Worm (Caenorhabditis elegans) whole organism, young adult: ENCODE data around the gene oac-30.

Experiments used
- B0035.1 ChIP-seq: sonication (generic microtip); optimal IDR thresholded peaks from 2 replicates; lab custom pipeline; 2016; ENCODE audit warnings: missing genetic modification characterization, mild to moderate bottlenecking, missing compliant biosample characterization, missing genotype, missing genetic modification reagents
- ama-1 ChIP-seq, 3 experiments: fragments of 150-350 bp in 1 of 3; sonication (generic microtip) in 2 of 3; optimal IDR thresholded peaks; 2 replicates each; lab custom pipeline; 2014 to 2018; ENCODE audit warnings: missing biosample characterization in 2 of 3, missing genetic modification characterization in 2 of 3, missing genetic modification reagents in 2 of 3
- die-1 ChIP-seq: sonication (generic microtip); optimal IDR thresholded peaks from 2 replicates; lab custom pipeline; 2016; ENCODE audit warnings: missing genotype, mild to moderate bottlenecking, missing genetic modification characterization, missing compliant biosample characterization
- dpff-1 ChIP-seq: sonication (generic microtip); optimal IDR thresholded peaks from 2 replicates; lab custom pipeline; 2017; ENCODE audit warnings: mild to moderate bottlenecking, missing genetic modification characterization, missing compliant biosample characterization
- efl-1 ChIP-seq: fragments of 150-350 bp; optimal IDR thresholded peaks from 2 replicates; lab custom pipeline; 2014; ENCODE audit warnings: missing biosample characterization, missing genetic modification reagents, missing genetic modification characterization
- nfyb-1 ChIP-seq: fragments of 200-800 bp; sonication (Bioruptor generic); IDR thresholded peaks from 2 replicates; pipeline ENCODE4 v1.3.6; 2022; ENCODE audit warnings: missing genetic modification reagents, missing genetic modification characterization, missing compliant biosample characterization
- snpc-1.3 ChIP-seq: sonication (generic microtip); optimal IDR thresholded peaks from 2 replicates; lab custom pipeline; 2017; ENCODE audit warnings: missing genetic modification characterization, mild to moderate bottlenecking, missing compliant biosample characterization, antibody characterized with exemption, moderate library complexity, missing genotype, missing genetic modification reagents; ENCODE audit not compliant: insufficient read depth
- zim-3 ChIP-seq: sonication (generic microtip); optimal IDR thresholded peaks from 2 replicates; lab custom pipeline; 2017; ENCODE audit warnings: mild to moderate bottlenecking, missing genetic modification characterization, moderate library complexity, missing compliant biosample characterization

ce11 chrII:1306550-1306949 lies 39.9 kb upstream of the oac-30 start:
- TF ChIP-seq efl-1 (GFP tag; lab: Kevin White, UChicago) (peak; percentile 35), ama-1 (optimal IDR thresholded peaks at IDR 0.05; lab: Kevin White, UChicago) (no peak), ama-1 (GFP tag; optimal IDR thresholded peaks at IDR 0.05; lab: Kevin White, UChicago) (no peak), dpff-1 (tag; lab: Kevin White, UChicago) (no peak), nfyb-1 (GFP tag; lab: Robert Waterston, UW) (no peak), zim-3 (no peak), B0035.1 (tag; lab: Kevin White, UChicago) (no peak), snpc-1.3 (peak; percentile 5), die-1 (tag; lab: Kevin White, UChicago) (no peak)
